Worm (Caenorhabditis elegans) whole organism, L4/young adult: ENCODE measurements around the gene oac-53.

Experiments used
- dao-5 ChIP-seq: sonication (generic microtip); optimal IDR thresholded peaks from 2 replicates; lab custom pipeline; 2016; ENCODE audit warnings: missing genotype, missing genetic modification characterization, moderate library complexity, missing compliant biosample characterization
- him-1 ChIP-seq: sonication (generic microtip); optimal IDR thresholded peaks from 2 replicates; lab custom pipeline; 2016; ENCODE audit warnings: missing genotype, missing genetic modification reagents, missing genetic modification characterization, missing compliant biosample characterization

DNA sequence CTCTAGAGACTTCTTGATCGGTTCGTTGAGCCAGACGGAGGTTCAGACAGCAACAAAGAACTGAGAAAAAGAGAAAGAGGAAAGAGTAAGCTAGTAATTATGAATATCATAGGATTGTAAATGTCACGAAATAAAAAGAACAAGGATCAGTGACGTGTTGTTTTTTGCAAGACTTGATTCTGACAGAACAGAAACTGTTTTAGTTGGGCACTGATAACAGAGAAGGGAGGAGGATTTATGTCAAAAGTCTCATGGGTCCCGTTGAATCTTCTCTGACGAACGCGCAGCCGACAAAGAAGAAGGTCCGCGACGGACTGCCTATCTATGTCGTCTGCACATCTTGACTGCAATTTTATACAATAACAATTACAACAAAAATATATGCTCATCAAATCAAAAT is 27.1 kb downstream of the oac-53 start, which contains the start of gene T03E6.9:
- TF ChIP-seq dao-5 (no peak), him-1 (tag; lab: Kevin White, UChicago) (no peak)
